Fruit fly (Drosophila melanogaster) whole organism, adult: ENCODE data around the gene CG4017.

Source experiments
- CG11617 ChIP-seq: fragments of 200-800 bp; sonication (Bioruptor generic); optimal IDR thresholded peaks from 2 replicates; lab custom pipeline; 2017; ENCODE audit warnings: mild to moderate bottlenecking, missing biosample characterization, missing genetic modification reagents, missing genetic modification characterization
- CG12768 ChIP-seq: fragments of 200-800 bp; sonication (Bioruptor generic); optimal IDR thresholded peaks from 2 replicates; lab custom pipeline; 2017; ENCODE audit warnings: missing biosample characterization, missing genetic modification characterization, mild to moderate bottlenecking, moderate library complexity, missing genetic modification reagents
- CG14711 ChIP-seq: fragments of 200-800 bp; sonication (Bioruptor generic); optimal IDR thresholded peaks from 2 replicates; lab custom pipeline; 2018; ENCODE audit warnings: missing biosample characterization, mild to moderate bottlenecking, missing genetic modification characterization, moderate library complexity
- CG1620 ChIP-seq: fragments of 200-800 bp; sonication (Bioruptor generic); optimal IDR thresholded peaks from 2 replicates; lab custom pipeline; 2016; ENCODE audit warnings: missing biosample characterization, missing genetic modification characterization
- CG33017 ChIP-seq: fragments of 200-800 bp; sonication (Bioruptor generic); optimal IDR thresholded peaks from 2 replicates; lab custom pipeline; 2018; ENCODE audit warnings: missing biosample characterization, mild to moderate bottlenecking, missing genetic modification characterization, moderate library complexity
- CG5204 ChIP-seq: fragments of 200-800 bp; sonication (Bioruptor generic); optimal IDR thresholded peaks from 2 replicates; lab custom pipeline; 2016; ENCODE audit warnings: missing biosample characterization, missing genetic modification characterization
- CG7045 ChIP-seq: fragments of 200-800 bp; sonication (Bioruptor generic); optimal IDR thresholded peaks from 2 replicates; lab custom pipeline; 2017; ENCODE audit warnings: missing biosample characterization, mild to moderate bottlenecking, missing genetic modification characterization
- CG7101 ChIP-seq: fragments of 200-800 bp; sonication (Bioruptor generic); optimal IDR thresholded peaks from 2 replicates; lab custom pipeline; 2018; ENCODE audit warnings: missing biosample characterization, mild to moderate bottlenecking, missing genetic modification characterization, moderate library complexity
- Clk ChIP-seq: fragments of 200-800 bp; sonication (Bioruptor generic); optimal IDR thresholded peaks from 2 replicates; lab custom pipeline; 2017; ENCODE audit warnings: missing biosample characterization, missing genetic modification characterization
- Crg-1 ChIP-seq: fragments of 200-800 bp; sonication (Bioruptor generic); optimal IDR thresholded peaks from 2 replicates; lab custom pipeline; 2016; ENCODE audit warnings: missing biosample characterization, missing genetic modification characterization
- Hr96 ChIP-seq: fragments of 200-800 bp; sonication (Bioruptor generic); optimal IDR thresholded peaks from 2 replicates; lab custom pipeline; 2016; ENCODE audit warnings: missing biosample characterization, missing genetic modification characterization
- Mnt ChIP-seq: fragments of 200-800 bp; sonication (Bioruptor generic); optimal IDR thresholded peaks from 2 replicates; lab custom pipeline; 2016; ENCODE audit warnings: missing biosample characterization, mild to moderate bottlenecking, missing genetic modification characterization
- bab1 ChIP-seq: fragments of 200-800 bp; sonication (Bioruptor generic); optimal IDR thresholded peaks from 3 replicates; lab custom pipeline; 2019; ENCODE audit warnings: missing biosample characterization, mild to moderate bottlenecking, missing genetic modification characterization, moderate library complexity
- cic ChIP-seq: fragments of 200-800 bp; sonication (Bioruptor generic); optimal IDR thresholded peaks from 2 replicates; lab custom pipeline; 2017; ENCODE audit warnings: missing biosample characterization, mild to moderate bottlenecking, missing genetic modification characterization, moderate library complexity
- cnc ChIP-seq, 2 experiments: fragments of >200 bp; optimal IDR thresholded peaks; 2 replicates each; lab custom pipeline; 2017
- kay ChIP-seq: fragments of 200-800 bp; sonication (Bioruptor generic); peaks from one replicate; lab custom pipeline; 2016; ENCODE audit warnings: missing biosample characterization, missing genetic modification characterization, borderline replicate concordance
- ovo ChIP-seq: fragments of 200-800 bp; sonication (Bioruptor generic); optimal IDR thresholded peaks from 2 replicates; lab custom pipeline; 2016; ENCODE audit warnings: missing biosample characterization, missing genetic modification characterization
- pad ChIP-seq: fragments of 200-800 bp; sonication (Bioruptor generic); optimal IDR thresholded peaks from 3 replicates; lab custom pipeline; 2017; ENCODE audit warnings: missing biosample characterization, missing genetic modification characterization, mild to moderate bottlenecking, moderate library complexity, missing genetic modification reagents
- tj ChIP-seq: fragments of 200-800 bp; sonication (Bioruptor generic); optimal IDR thresholded peaks from 3 replicates; lab custom pipeline; 2017; ENCODE audit warnings: missing biosample characterization, mild to moderate bottlenecking, missing genetic modification characterization, moderate library complexity
- toe ChIP-seq: fragments of 200-800 bp; sonication (Bioruptor generic); optimal IDR thresholded peaks from 2 replicates; lab custom pipeline; 2016; ENCODE audit warnings: missing biosample characterization, missing genetic modification characterization

CG4017 gene

DNA sequence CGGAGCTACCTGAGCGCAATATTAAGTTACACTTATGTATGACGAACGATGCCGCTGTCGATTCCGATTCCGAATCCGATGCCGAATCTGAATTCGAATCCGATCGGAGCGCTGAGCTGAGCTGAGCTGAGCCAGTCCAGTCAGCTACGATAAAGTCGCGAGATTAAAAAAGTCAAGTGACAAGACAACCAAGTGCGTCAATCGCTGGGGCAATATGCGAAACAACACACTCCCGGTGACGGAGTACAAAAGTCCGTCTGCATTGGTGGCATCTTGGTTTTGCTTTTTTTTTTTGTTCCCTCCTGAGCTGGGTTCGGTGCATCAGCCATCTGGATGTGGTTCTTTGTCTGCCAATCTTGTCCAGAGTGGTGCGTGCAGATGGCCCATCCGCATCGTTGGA lies 12.9 kb downstream of the CG4017 start:
- TF ChIP-seq bab1 (GFP tag; lab: Kevin White, UChicago): no peak
- no peak for TF ChIP-seq Mnt (GFP tag; lab: Kevin White, UChicago)
- no peak for TF ChIP-seq CG33017
- TF ChIP-seq CG12768: no peak
- peak; percentile 3 for TF ChIP-seq tj (GFP tag; lab: Kevin White, UChicago)

DNA sequence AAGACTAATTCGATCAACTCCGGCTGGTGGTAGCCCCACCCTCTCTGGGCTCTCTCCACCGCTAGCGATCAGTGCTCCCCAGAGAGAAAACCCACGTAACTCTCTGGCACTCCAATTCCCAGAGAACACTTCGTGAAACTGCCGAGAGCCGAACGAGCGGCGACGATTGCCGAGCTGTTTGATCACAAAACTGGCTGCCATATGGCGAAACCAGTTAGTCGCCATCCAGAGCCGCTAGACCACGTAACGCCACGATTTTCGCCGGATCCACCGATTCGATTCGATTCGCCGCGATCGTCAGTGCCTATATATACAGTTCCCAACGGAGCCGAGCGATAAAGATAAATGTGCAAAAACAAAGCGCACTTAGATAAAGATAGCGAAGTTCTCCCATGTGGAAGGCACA lies 15.3 kb downstream of the CG4017 start, which contains the start of gene IP3K1:
Gene IP3K1 (plus strand): TSS at position 209 of the 406 bp plus-strand sequence.
- TF ChIP-seq pad: peak; percentile 80
- peak; percentile 41 for TF ChIP-seq CG1620 (GFP tag; lab: Kevin White, UChicago)
- TF ChIP-seq CG7045: no peak
- peak; percentile 38 for TF ChIP-seq toe (GFP tag; lab: Kevin White, UChicago)
- peak; percentile 4 for TF ChIP-seq Crg-1 (GFP tag; lab: Kevin White, UChicago)
- no peak for TF ChIP-seq CG14711 (tag; lab: Kevin White, UChicago)
- no peak for TF ChIP-seq CG5204 (GFP tag; lab: Kevin White, UChicago)
- peak; percentile 84 for TF ChIP-seq CG12768
- TF ChIP-seq CG7101 (tag; lab: Kevin White, UChicago): peak; percentile 57
- peak; percentile 51 for TF ChIP-seq CG11617 (GFP tag; lab: Kevin White, UChicago)
- peak; percentile 75 for TF ChIP-seq tj (GFP tag; lab: Kevin White, UChicago)
- peak; percentile 79 for TF ChIP-seq ovo (GFP tag; lab: Kevin White, UChicago)
- TF ChIP-seq bab1 (GFP tag; lab: Kevin White, UChicago): peak; percentile 83
- peak; percentile 70 for TF ChIP-seq Hr96 (GFP tag; lab: Kevin White, UChicago)
- TF ChIP-seq Clk (GFP tag; lab: Kevin White, UChicago): peak; percentile 8
- TF ChIP-seq Mnt (GFP tag; lab: Kevin White, UChicago): peak; percentile 90
- no peak for TF ChIP-seq kay (GFP tag; lab: Kevin White, UChicago)
- TF ChIP-seq cic (GFP tag; lab: Kevin White, UChicago): peak; percentile 95
- peak; percentile 43 for TF ChIP-seq CG33017
- TF ChIP-seq cnc (optimal IDR thresholded peaks at IDR 0.05; lab: Kevin White, UChicago): no peak

DNA sequence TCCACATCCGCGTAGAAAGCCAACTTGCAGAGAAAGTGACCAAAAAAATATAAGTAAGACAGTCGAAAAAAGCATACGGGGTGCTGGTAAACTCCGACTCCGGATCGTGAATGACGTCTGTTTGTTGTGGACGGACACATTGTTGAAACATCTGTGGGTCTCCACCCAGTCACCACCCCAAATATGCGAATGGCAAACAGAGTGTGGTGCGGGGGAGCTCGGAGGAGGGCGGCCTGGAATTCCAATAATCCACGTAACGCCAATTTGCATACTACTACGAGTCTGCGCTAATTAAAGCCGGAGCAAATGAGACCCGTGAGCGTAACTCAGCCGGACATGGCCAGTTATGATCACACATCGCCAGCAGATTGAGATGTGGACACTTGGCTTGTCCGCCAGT lies 16.3 kb downstream of the CG4017 start:
- TF ChIP-seq CG7101 (tag; lab: Kevin White, UChicago) (no peak), CG14711 (tag; lab: Kevin White, UChicago) (no peak), CG12768 (no peak), toe (GFP tag; lab: Kevin White, UChicago) (no peak), CG33017 (no peak), pad (no peak), CG1620 (GFP tag; lab: Kevin White, UChicago) (no peak), ovo (GFP tag; lab: Kevin White, UChicago) (no peak), tj (GFP tag; lab: Kevin White, UChicago) (no peak), CG7045 (no peak), CG11617 (GFP tag; lab: Kevin White, UChicago) (no peak), Crg-1 (GFP tag; lab: Kevin White, UChicago) (no peak), bab1 (GFP tag; lab: Kevin White, UChicago) (no peak)

DNA sequence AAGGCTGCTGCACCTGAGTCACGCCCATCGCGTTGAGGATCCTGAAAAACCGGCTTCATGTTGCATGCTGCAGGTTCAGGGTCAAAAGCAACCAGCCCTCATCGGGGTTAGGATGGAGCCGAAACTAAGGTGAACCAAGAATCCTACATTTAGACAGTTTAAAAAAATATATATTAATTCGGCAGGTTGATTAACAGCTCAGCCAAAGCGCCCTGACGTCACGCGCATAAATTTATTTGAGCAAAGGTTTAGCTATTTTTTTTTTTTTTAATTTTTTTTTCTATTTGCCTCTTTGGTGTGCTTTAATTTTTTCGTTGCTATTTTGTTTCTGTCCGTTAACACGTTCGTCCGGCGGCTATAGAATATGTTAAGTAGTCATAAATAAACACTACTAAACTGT lies 17.6 kb downstream of the CG4017 start:
- TF ChIP-seq CG7045 (no peak), tj (GFP tag; lab: Kevin White, UChicago) (no peak), CG5204 (GFP tag; lab: Kevin White, UChicago) (no peak), CG33017 (no peak), CG12768 (no peak), CG1620 (GFP tag; lab: Kevin White, UChicago) (no peak), pad (no peak), Crg-1 (GFP tag; lab: Kevin White, UChicago) (no peak), ovo (GFP tag; lab: Kevin White, UChicago) (no peak), CG14711 (tag; lab: Kevin White, UChicago) (no peak), bab1 (GFP tag; lab: Kevin White, UChicago) (no peak), cic (GFP tag; lab: Kevin White, UChicago) (no peak), Hr96 (GFP tag; lab: Kevin White, UChicago) (no peak), CG7101 (tag; lab: Kevin White, UChicago) (no peak), toe (GFP tag; lab: Kevin White, UChicago) (no peak), kay (GFP tag; lab: Kevin White, UChicago) (no peak)

DNA sequence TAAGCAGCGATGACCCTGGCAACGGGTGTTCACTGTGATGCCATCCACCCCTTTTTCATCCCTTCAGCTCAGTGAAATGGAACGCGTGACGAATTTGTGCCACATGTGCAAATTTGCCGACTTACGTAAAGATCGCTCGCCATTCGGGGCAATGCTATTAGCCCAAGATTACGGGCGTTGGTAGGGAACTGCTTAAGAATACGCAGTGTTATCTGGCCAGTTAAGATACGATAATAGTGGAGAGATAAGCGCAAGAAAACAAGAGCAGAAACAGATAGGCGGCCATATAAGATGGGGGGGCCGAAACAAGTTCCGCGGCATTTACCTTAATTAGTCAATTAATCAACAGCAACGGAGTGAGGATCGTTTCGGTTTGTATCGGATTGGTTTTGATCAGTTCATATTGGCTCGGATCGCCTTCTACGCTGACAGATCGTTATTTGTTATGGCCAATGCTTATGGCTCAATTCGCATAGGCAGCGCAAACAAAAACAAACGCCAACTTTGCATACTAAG lies 19.1 kb downstream of the CG4017 start:
- TF ChIP-seq kay (GFP tag; lab: Kevin White, UChicago): no peak
- TF ChIP-seq toe (GFP tag; lab: Kevin White, UChicago): no peak
- peak; percentile 31 for TF ChIP-seq CG7101 (tag; lab: Kevin White, UChicago)
- TF ChIP-seq cnc (optimal IDR thresholded peaks at IDR 0.05; lab: Kevin White, UChicago): no peak
- TF ChIP-seq bab1 (GFP tag; lab: Kevin White, UChicago): no peak
- TF ChIP-seq Clk (GFP tag; lab: Kevin White, UChicago): no peak
- TF ChIP-seq CG11617 (GFP tag; lab: Kevin White, UChicago): peak; percentile 56
- no peak for TF ChIP-seq ovo (GFP tag; lab: Kevin White, UChicago)
- TF ChIP-seq pad: peak; percentile 14
- TF ChIP-seq cic (GFP tag; lab: Kevin White, UChicago): peak; percentile 78
- peak; percentile 17 for TF ChIP-seq CG1620 (GFP tag; lab: Kevin White, UChicago)
- TF ChIP-seq tj (GFP tag; lab: Kevin White, UChicago): peak; percentile 40
- TF ChIP-seq CG33017: peak; percentile 48
- TF ChIP-seq CG5204 (GFP tag; lab: Kevin White, UChicago): no peak
- peak; percentile 55 for TF ChIP-seq CG12768
- TF ChIP-seq Crg-1 (GFP tag; lab: Kevin White, UChicago): peak; percentile 2
- no peak for TF ChIP-seq CG14711 (tag; lab: Kevin White, UChicago)
- TF ChIP-seq CG7045: peak; percentile 38
- peak; percentile 79 for TF ChIP-seq Mnt (GFP tag; lab: Kevin White, UChicago)
- no peak for TF ChIP-seq Hr96 (GFP tag; lab: Kevin White, UChicago)
